Worm (Caenorhabditis elegans): Measurements from ENCODE around the gene srd-64.

DNA sequence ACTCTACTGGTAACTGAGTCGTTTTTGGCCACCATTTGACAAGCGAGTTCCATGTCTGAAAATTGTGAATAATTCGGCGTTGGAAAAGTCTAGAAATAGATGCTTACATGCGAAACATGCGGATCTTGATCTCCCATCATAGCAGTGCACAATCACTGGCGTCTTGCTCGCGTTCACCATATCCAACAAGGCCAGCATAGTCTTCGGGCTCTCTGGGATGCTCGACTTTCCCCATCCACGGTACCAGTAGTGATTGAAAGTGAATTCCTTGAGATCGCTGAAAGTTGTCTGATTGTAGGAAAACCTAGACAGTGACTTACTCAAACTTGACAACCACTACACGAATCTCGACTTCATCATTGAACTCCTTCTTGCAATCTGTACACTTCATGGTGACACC is 22.9 kb upstream of the srd-64 start:
- TF ChIP-seq unc-62 (GFP tag; optimal IDR thresholded peaks at IDR 0.05), result no peak
- no peak for TF ChIP-seq elt-3 (tag; optimal IDR thresholded peaks at IDR 0.05)
- no peak for TF ChIP-seq mep-1 (tag; optimal IDR thresholded peaks at IDR 0.05)
- no peak for TF ChIP-seq nhr-2 (tag; optimal IDR thresholded peaks at IDR 0.05)
- TF ChIP-seq lsy-2 (tag; optimal IDR thresholded peaks at IDR 0.05), result no peak
- TF ChIP-seq ztf-11 (tag; optimal IDR thresholded peaks at IDR 0.05), result no peak
- TF ChIP-seq unc-120 (tag; optimal IDR thresholded peaks at IDR 0.05; ENCODE audit: poor library complexity, severe bottlenecking), result no peak
- TF ChIP-seq ces-1 (GFP tag; optimal IDR thresholded peaks at IDR 0.05), result no peak
- no peak for TF ChIP-seq zip-8 (tag; optimal IDR thresholded peaks at IDR 0.05)
- no peak for TF ChIP-seq unc-39 (tag; optimal IDR thresholded peaks at IDR 0.05)
- no peak for TF ChIP-seq sptf-1 (tag; optimal IDR thresholded peaks at IDR 0.05)
- no peak for TF ChIP-seq nhr-12 (tag; optimal IDR thresholded peaks at IDR 0.05)

Data from whole organism, mixed stage, embryonic.